Worm (Caenorhabditis elegans): ENCODE data around the gene C13C4.8.

Gene C13C4.8

DNA sequence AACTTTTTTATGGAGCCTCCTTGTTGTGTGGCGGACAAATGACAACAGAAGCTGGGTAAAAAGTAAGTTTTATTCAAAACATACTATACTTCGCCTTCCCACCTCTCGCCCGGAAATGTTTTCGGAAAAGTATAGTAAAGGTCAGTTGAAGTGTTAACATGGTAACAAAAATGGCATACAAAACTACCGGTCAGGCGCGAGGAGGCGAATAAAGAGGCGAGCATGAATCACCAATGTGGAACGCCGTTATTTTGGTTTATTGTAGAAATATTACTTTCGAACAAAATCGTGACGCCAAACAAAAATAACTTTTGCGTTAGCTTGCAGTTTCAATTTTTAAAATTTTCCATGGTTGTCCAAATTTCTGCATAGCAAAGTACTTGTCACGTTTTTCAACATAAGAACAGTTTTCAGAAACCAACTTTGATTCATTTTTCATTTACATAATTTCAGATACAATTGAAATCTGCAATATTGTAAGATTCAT lies at the start of gene C13C4.8:
Gene C13C4.8 (plus strand): TSS at position 437 of the 487 bp plus-strand sequence.
- TF ChIP-seq flt-1 (GFP tag; IDR thresholded peaks at IDR 0.05) (no peak), cog-1 (tag; optimal IDR thresholded peaks at IDR 0.05) (no peak), T22C8.4 (GFP tag; IDR thresholded peaks at IDR 0.05) (no peak), ref-1 (GFP tag; conservative IDR thresholded peaks at IDR 0.05) (no peak), med-1 (GFP tag; optimal IDR thresholded peaks at IDR 0.05; ENCODE audit: insufficient read depth) (no peak), klf-2 (GFP tag; conservative IDR thresholded peaks at IDR 0.05) (no peak), ztf-23 (GFP tag; IDR thresholded peaks at IDR 0.05) (no peak), tab-1 (GFP tag; IDR thresholded peaks at IDR 0.05) (no peak), ztf-29 (GFP tag; IDR thresholded peaks at IDR 0.05) (no peak)

DNA sequence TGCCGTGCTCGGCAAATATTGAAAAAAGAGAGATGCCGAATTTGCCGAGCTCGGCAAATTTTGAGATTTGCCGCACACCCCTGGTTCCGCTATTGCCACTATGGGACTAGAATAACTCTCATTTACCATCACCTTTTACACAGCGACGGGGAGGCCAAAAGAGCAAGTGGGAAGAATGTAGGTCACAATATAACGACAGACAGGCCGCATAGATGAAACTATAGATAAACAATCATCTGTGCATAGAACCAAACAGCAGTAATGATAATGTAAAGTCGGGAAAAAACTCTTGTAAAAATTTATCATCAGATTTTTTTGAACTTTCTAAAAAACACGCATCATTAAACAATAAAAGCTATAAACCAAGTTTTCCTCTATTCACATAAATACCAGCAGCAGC lies 49.4 kb upstream of the C13C4.8 start, which contains the start of gene kmo-2:
Gene kmo-2 (minus strand): TSS at position 101 of the 400 bp plus-strand sequence.
- TF ChIP-seq tab-1 (GFP tag; IDR thresholded peaks at IDR 0.05) (no peak), ztf-23 (GFP tag; IDR thresholded peaks at IDR 0.05) (no peak), flt-1 (GFP tag; IDR thresholded peaks at IDR 0.05) (no peak), ztf-29 (GFP tag; IDR thresholded peaks at IDR 0.05) (no peak), ref-1 (GFP tag; conservative IDR thresholded peaks at IDR 0.05) (no peak)

DNA sequence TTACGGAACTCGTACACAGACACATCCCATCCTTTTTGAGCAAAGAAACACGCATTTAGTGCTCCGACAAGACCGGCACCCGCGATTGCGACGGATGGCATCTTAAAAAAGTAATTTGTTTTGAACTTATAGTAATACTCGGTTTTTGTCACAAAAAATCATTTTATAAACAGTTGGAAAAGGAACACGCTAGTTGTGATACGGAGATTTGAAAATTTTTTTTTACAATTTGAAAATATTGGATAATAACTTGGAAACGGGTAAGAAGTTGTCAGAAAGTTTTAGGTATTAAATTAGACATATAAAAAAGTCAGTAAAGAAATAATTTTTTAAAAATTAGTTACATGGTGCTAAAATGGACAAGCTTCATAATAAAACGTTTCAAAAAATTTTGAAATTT lies 47.4 kb upstream of the C13C4.8 start, which contains the start of gene kmo-1:
Gene kmo-1 (minus strand): TSS at position 101 of the 400 bp plus-strand sequence.
- no peak for TF ChIP-seq ztf-23 (GFP tag; IDR thresholded peaks at IDR 0.05)
- TF ChIP-seq cog-1 (tag; optimal IDR thresholded peaks at IDR 0.05) = no peak
- TF ChIP-seq med-1 (GFP tag; optimal IDR thresholded peaks at IDR 0.05; ENCODE audit: insufficient read depth) = no peak
- no peak for TF ChIP-seq tab-1 (GFP tag; IDR thresholded peaks at IDR 0.05)
- TF ChIP-seq flt-1 (GFP tag; IDR thresholded peaks at IDR 0.05) = no peak
- no peak for TF ChIP-seq ref-1 (GFP tag; conservative IDR thresholded peaks at IDR 0.05)
- no peak for TF ChIP-seq T22C8.4 (GFP tag; IDR thresholded peaks at IDR 0.05)
- TF ChIP-seq klf-2 (GFP tag; conservative IDR thresholded peaks at IDR 0.05) = no peak
- TF ChIP-seq ztf-29 (GFP tag; IDR thresholded peaks at IDR 0.05) = no peak

DNA sequence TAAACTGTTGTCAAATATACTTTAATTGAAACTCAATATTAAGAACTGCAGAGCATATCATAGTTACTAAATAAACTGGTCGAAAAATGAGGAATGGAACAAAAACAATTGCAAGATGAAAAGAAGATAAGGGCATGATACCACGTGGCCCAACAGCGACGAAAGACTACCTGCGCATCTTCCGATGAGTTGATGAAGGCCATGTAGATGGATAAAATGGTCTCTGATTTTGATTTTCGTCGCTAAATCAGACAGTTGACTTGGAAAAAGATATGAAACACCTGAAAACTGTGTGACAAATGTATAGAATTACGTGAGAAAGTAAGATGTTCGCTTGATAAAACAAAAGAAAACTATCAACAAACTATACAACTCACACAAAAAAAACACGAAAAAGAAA lies 46.3 kb upstream of the C13C4.8 start:
- no peak for TF ChIP-seq med-1 (GFP tag; optimal IDR thresholded peaks at IDR 0.05; ENCODE audit: insufficient read depth)
- TF ChIP-seq ztf-29 (GFP tag; IDR thresholded peaks at IDR 0.05) = no peak
- no peak for TF ChIP-seq cog-1 (tag; optimal IDR thresholded peaks at IDR 0.05)
- TF ChIP-seq ref-1 (GFP tag; conservative IDR thresholded peaks at IDR 0.05) = no peak
- no peak for TF ChIP-seq flt-1 (GFP tag; IDR thresholded peaks at IDR 0.05)
- no peak for TF ChIP-seq tab-1 (GFP tag; IDR thresholded peaks at IDR 0.05)

DNA sequence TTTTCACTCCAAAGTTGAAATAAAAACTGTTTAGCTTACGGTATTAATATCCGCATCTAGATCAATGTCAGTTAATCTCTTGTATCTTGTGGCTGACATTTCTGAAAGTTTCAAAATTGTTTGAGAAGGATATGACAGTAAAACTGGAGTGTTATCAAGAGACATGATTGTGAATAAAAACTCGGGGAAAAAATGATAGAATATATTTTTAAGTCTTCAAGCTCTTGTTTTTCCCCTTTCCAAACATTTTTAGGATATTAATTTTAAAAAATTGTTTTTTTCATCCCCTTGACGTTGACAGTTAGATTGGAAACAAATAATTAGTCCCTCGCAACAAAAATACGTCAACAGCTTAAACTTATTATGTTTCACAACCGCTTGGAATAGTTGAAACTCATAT lies 42.9 kb upstream of the C13C4.8 start, which contains the start of gene R07B7.6:
Gene R07B7.6 (minus strand): TSS at position 101 of the 400 bp plus-strand sequence.
- no peak for TF ChIP-seq tab-1 (GFP tag; IDR thresholded peaks at IDR 0.05)
- no peak for TF ChIP-seq klf-2 (GFP tag; conservative IDR thresholded peaks at IDR 0.05)
- no peak for TF ChIP-seq ztf-23 (GFP tag; IDR thresholded peaks at IDR 0.05)
- TF ChIP-seq ref-1 (GFP tag; conservative IDR thresholded peaks at IDR 0.05) = no peak
- TF ChIP-seq flt-1 (GFP tag; IDR thresholded peaks at IDR 0.05) = no peak
- no peak for TF ChIP-seq ztf-29 (GFP tag; IDR thresholded peaks at IDR 0.05)
- TF ChIP-seq T22C8.4 (GFP tag; IDR thresholded peaks at IDR 0.05) = no peak
- TF ChIP-seq med-1 (GFP tag; optimal IDR thresholded peaks at IDR 0.05; ENCODE audit: insufficient read depth) = no peak
- TF ChIP-seq cog-1 (tag; optimal IDR thresholded peaks at IDR 0.05) = no peak

DNA sequence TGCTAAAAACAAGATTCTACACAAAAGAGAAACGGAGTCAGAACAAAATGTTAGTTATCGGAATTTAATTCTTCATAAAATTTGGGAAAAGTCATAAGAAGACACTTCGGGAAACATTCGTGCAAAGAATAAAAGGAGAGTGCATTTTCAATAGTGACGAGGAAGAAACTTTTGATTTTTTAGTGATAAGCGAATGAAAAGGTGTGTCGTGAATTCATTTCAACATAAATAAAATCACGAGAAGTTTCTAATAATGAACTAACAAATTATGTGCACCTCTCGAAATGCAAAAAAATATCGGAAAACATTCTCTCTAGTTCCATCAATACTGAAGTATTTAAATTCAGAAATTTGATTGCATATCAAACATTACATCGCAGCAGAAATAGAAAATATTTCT lies 41.8 kb upstream of the C13C4.8 start:
- TF ChIP-seq cog-1 (tag; optimal IDR thresholded peaks at IDR 0.05) = no peak
- no peak for TF ChIP-seq med-1 (GFP tag; optimal IDR thresholded peaks at IDR 0.05; ENCODE audit: insufficient read depth)
- no peak for TF ChIP-seq tab-1 (GFP tag; IDR thresholded peaks at IDR 0.05)
- TF ChIP-seq ref-1 (GFP tag; conservative IDR thresholded peaks at IDR 0.05) = no peak
- no peak for TF ChIP-seq klf-2 (GFP tag; conservative IDR thresholded peaks at IDR 0.05)
- TF ChIP-seq T22C8.4 (GFP tag; IDR thresholded peaks at IDR 0.05) = no peak
- TF ChIP-seq ztf-29 (GFP tag; IDR thresholded peaks at IDR 0.05) = no peak

DNA sequence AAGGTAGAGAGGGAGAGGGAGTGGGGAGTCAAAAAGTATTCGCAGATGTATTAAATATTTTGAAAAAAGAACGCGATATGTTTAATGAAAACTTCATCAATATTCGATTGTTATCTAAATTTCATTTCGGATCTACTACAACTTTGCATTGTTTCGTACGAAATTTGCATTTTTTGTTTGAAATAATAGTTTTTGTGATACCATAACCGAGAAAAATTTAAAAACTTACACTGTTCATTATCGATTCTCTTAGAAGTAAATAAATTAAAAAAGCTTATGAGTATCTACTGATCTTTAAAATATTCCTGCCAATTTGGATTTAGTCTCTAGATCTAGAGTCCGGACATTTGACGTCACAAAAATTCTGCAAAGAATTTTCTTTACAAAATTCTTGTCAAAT lies 37.5 kb upstream of the C13C4.8 start, which contains the start of gene R07B7.9:
Gene R07B7.9 (minus strand): TSS at position 101 of the 400 bp plus-strand sequence.
- TF ChIP-seq cog-1 (tag; optimal IDR thresholded peaks at IDR 0.05) (no peak), med-1 (GFP tag; optimal IDR thresholded peaks at IDR 0.05; ENCODE audit: insufficient read depth) (no peak), ztf-29 (GFP tag; IDR thresholded peaks at IDR 0.05) (no peak), klf-2 (GFP tag; conservative IDR thresholded peaks at IDR 0.05) (no peak), ref-1 (GFP tag; conservative IDR thresholded peaks at IDR 0.05) (no peak), flt-1 (GFP tag; IDR thresholded peaks at IDR 0.05) (no peak), tab-1 (GFP tag; IDR thresholded peaks at IDR 0.05) (no peak), ztf-23 (GFP tag; IDR thresholded peaks at IDR 0.05) (no peak), T22C8.4 (GFP tag; IDR thresholded peaks at IDR 0.05) (no peak)

DNA sequence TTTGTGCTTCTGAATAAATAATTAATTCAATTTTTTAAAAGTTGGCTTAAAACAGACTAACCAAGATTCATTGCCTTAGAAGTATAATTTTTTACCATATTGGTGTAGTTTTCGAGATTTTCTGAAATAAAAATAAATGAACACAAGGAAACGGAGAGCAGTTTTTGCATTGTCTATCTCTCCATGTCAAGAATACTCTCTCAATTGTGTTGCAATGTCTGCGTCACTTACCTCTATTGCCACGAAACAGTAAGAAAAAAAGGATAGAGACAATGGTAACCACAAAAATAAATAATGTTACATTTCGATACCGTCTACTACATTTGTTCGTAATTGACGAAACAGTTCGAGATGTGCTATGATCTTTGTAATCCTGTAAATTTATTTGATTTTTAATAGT lies 34.9 kb upstream of the C13C4.8 start, which contains the start of gene R07B7.10:
Gene R07B7.10 (plus strand): TSS at position 285 of the 400 bp plus-strand sequence.
- TF ChIP-seq cog-1 (tag; optimal IDR thresholded peaks at IDR 0.05) (no peak), ztf-29 (GFP tag; IDR thresholded peaks at IDR 0.05) (no peak), klf-2 (GFP tag; conservative IDR thresholded peaks at IDR 0.05) (no peak), T22C8.4 (GFP tag; IDR thresholded peaks at IDR 0.05) (no peak), ref-1 (GFP tag; conservative IDR thresholded peaks at IDR 0.05) (no peak), med-1 (GFP tag; optimal IDR thresholded peaks at IDR 0.05; ENCODE audit: insufficient read depth) (no peak), tab-1 (GFP tag; IDR thresholded peaks at IDR 0.05) (no peak), flt-1 (GFP tag; IDR thresholded peaks at IDR 0.05) (no peak), ztf-23 (GFP tag; IDR thresholded peaks at IDR 0.05) (no peak)

DNA sequence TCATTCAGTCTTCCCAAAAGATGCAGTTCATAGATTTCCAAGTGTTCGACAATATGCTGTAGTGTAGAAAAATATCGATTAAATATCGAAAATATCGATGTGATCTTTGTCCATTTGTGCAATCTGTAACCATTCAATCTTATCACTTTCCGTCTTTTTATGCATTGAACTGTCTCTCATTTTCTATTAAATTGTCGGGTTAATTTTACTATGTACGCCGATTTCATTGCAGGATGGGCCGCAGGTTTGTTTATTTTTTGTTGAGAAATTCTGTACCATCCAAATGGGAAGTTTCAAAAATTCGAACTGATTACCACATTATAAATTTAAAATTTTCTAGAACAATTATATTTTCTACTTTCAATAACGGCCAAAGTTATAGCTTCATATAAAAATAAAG lies 33.6 kb upstream of the C13C4.8 start, which contains the start of gene R07B7.8:
Gene R07B7.8 (minus strand): TSS at position 101 of the 400 bp plus-strand sequence.
- no peak for TF ChIP-seq ztf-29 (GFP tag; IDR thresholded peaks at IDR 0.05)
- no peak for TF ChIP-seq ref-1 (GFP tag; conservative IDR thresholded peaks at IDR 0.05)
- TF ChIP-seq cog-1 (tag; optimal IDR thresholded peaks at IDR 0.05) = no peak
- TF ChIP-seq tab-1 (GFP tag; IDR thresholded peaks at IDR 0.05) = no peak
- no peak for TF ChIP-seq T22C8.4 (GFP tag; IDR thresholded peaks at IDR 0.05)
- TF ChIP-seq med-1 (GFP tag; optimal IDR thresholded peaks at IDR 0.05; ENCODE audit: insufficient read depth) = no peak
